Fruit fly (Drosophila melanogaster) whole organism, prepupa: ENCODE data around the gene Cox17.

Experiments
- Blimp-1 ChIP-seq: fragments of 200-800 bp; sonication (Bioruptor generic); optimal IDR thresholded peaks from 3 replicates; lab custom pipeline; 2017; ENCODE audit warnings: missing biosample characterization, missing genetic modification characterization, mild to moderate bottlenecking, moderate library complexity, missing genetic modification reagents
- CG10631 ChIP-seq: fragments of 200-800 bp; sonication (Bioruptor generic); optimal IDR thresholded peaks from 2 replicates; lab custom pipeline; 2016; ENCODE audit warnings: missing biosample characterization, missing genetic modification characterization
- CG10669 ChIP-seq: fragments of 200-800 bp; sonication (Bioruptor generic); optimal IDR thresholded peaks from 3 replicates; lab custom pipeline; 2018; ENCODE audit warnings: missing biosample characterization, mild to moderate bottlenecking, missing genetic modification characterization, moderate library complexity
- CG11294 ChIP-seq: fragments of 200-800 bp; sonication (Bioruptor generic); IDR thresholded peaks from 2 replicates; pipeline ENCODE4 v1.3.6; 2022; ENCODE audit warnings: missing biosample characterization, missing genetic modification characterization
- CG11762 ChIP-seq: fragments of 200-800 bp; sonication (Bioruptor generic); optimal IDR thresholded peaks from 3 replicates; lab custom pipeline; 2016; ENCODE audit warnings: missing biosample characterization, missing genetic modification characterization; ENCODE audit not compliant: insufficient read depth
- CG11902 ChIP-seq: fragments of 200-800 bp; sonication (Bioruptor generic); optimal IDR thresholded peaks from 3 replicates; lab custom pipeline; 2016; ENCODE audit warnings: missing biosample characterization, missing genetic modification characterization
- CG15336 ChIP-seq: fragments of 200-800 bp; sonication (Bioruptor generic); IDR thresholded peaks from 2 replicates; pipeline ENCODE4 v1.3.6; 2022; ENCODE audit warnings: missing biosample characterization, missing genetic modification characterization
- CG1621 ChIP-seq: fragments of 200-800 bp; sonication (Bioruptor generic); optimal IDR thresholded peaks from 3 replicates; lab custom pipeline; 2018; ENCODE audit warnings: missing biosample characterization, mild to moderate bottlenecking, missing genetic modification characterization
- CG3032 ChIP-seq: fragments of 200-800 bp; optimal IDR thresholded peaks from 2 replicates; lab custom pipeline; 2019; ENCODE audit warnings: missing biosample characterization, mild to moderate bottlenecking, missing genetic modification characterization, moderate library complexity
- CG32006 ChIP-seq: fragments of 200-800 bp; sonication (Bioruptor generic); optimal IDR thresholded peaks from 3 replicates; lab custom pipeline; 2017; ENCODE audit warnings: missing biosample characterization, mild to moderate bottlenecking, missing genetic modification characterization
- CG34406 ChIP-seq: fragments of 200-800 bp; sonication (Bioruptor generic); optimal IDR thresholded peaks from 3 replicates; lab custom pipeline; 2016; ENCODE audit warnings: missing biosample characterization, missing genetic modification characterization
- CG3919 ChIP-seq: fragments of 200-800 bp; sonication (Bioruptor generic); optimal IDR thresholded peaks from 3 replicates; lab custom pipeline; 2016; ENCODE audit warnings: missing biosample characterization, missing genetic modification characterization
- CG4318 ChIP-seq: fragments of 200-800 bp; sonication (Bioruptor generic); optimal IDR thresholded peaks from 3 replicates; lab custom pipeline; 2017; ENCODE audit warnings: missing biosample characterization, mild to moderate bottlenecking, missing genetic modification characterization
- CG6163 ChIP-seq: fragments of 200-800 bp; sonication (Bioruptor generic); IDR thresholded peaks from 3 replicates; pipeline ENCODE4 v1.3.6; 2022; ENCODE audit warnings: missing biosample characterization, missing genetic modification characterization
- CG6792 ChIP-seq: fragments of 200-800 bp; sonication (Bioruptor generic); optimal IDR thresholded peaks from 3 replicates; lab custom pipeline; 2016; ENCODE audit warnings: missing biosample characterization, missing genetic modification characterization
- CG6808 ChIP-seq: fragments of 200-800 bp; sonication (Bioruptor generic); optimal IDR thresholded peaks from 3 replicates; lab custom pipeline; 2017; ENCODE audit warnings: missing biosample characterization, missing genetic modification characterization, mild to moderate bottlenecking, moderate library complexity, missing genetic modification reagents
- CG6854 ChIP-seq: fragments of 200-800 bp; sonication (Bioruptor generic); optimal IDR thresholded peaks from 2 replicates; lab custom pipeline; 2017; ENCODE audit warnings: missing biosample characterization, mild to moderate bottlenecking, missing genetic modification characterization
- CG7368 ChIP-seq: fragments of 200-800 bp; sonication (Bioruptor generic); optimal IDR thresholded peaks from 3 replicates; lab custom pipeline; 2016; ENCODE audit warnings: missing biosample characterization, missing genetic modification characterization
- CG8319 ChIP-seq: fragments of 200-800 bp; sonication (Bioruptor generic); optimal IDR thresholded peaks from 3 replicates; lab custom pipeline; 2016; ENCODE audit warnings: missing biosample characterization, missing genetic modification characterization
- CG8632 ChIP-seq: fragments of 200-800 bp; sonication (Bioruptor generic); optimal IDR thresholded peaks from 3 replicates; lab custom pipeline; 2016; ENCODE audit warnings: missing biosample characterization, missing genetic modification characterization
- CG9139 ChIP-seq: fragments of 200-800 bp; sonication (Bioruptor generic); optimal IDR thresholded peaks from 3 replicates; lab custom pipeline; 2017; ENCODE audit warnings: missing biosample characterization, mild to moderate bottlenecking, missing genetic modification characterization
- Eip75B ChIP-seq: fragments of 200-800 bp; sonication (Bioruptor generic); optimal IDR thresholded peaks from 3 replicates; lab custom pipeline; 2016; ENCODE audit warnings: missing biosample characterization, missing genetic modification characterization
- Eip78C ChIP-seq: fragments of 200-800 bp; sonication (Bioruptor generic); peaks from one replicate; lab custom pipeline; 2016; ENCODE audit warnings: missing biosample characterization, missing genetic modification characterization
- Eip93F ChIP-seq: fragments of 200-800 bp; sonication (Bioruptor generic); optimal IDR thresholded peaks from 2 replicates; lab custom pipeline; 2016; ENCODE audit warnings: missing biosample characterization, mild to moderate bottlenecking, missing genetic modification characterization
- Ets21C ChIP-seq: fragments of 200-800 bp; sonication (Bioruptor generic); optimal IDR thresholded peaks from 3 replicates; lab custom pipeline; 2016; ENCODE audit warnings: missing biosample characterization, missing genetic modification characterization
- Ets96B ChIP-seq: fragments of 200-800 bp; optimal IDR thresholded peaks from 2 replicates; lab custom pipeline; 2019; ENCODE audit warnings: missing biosample characterization, mild to moderate bottlenecking, missing genetic modification characterization, moderate library complexity
- Gug ChIP-seq: fragments of 200-800 bp; sonication (Bioruptor generic); IDR thresholded peaks from 2 replicates; pipeline ENCODE4 v1.3.6; 2022; ENCODE audit warnings: missing biosample characterization, missing genetic modification characterization
- Hr38 ChIP-seq: sonication (Bioruptor generic); optimal IDR thresholded peaks from 2 replicates; lab custom pipeline; 2016; ENCODE audit warnings: missing biosample characterization, missing genetic modification characterization
- Hr39 ChIP-seq: fragments of 200-800 bp; sonication (Bioruptor generic); optimal IDR thresholded peaks from 2 replicates; lab custom pipeline; 2016; ENCODE audit warnings: missing biosample characterization, missing genetic modification characterization
- Hr4 ChIP-seq: fragments of 200-800 bp; sonication (Bioruptor generic); optimal IDR thresholded peaks from 3 replicates; lab custom pipeline; 2016; ENCODE audit warnings: missing biosample characterization, missing genetic modification characterization
- Lpt ChIP-seq: fragments of 200-800 bp; sonication (Bioruptor generic); optimal IDR thresholded peaks from 3 replicates; lab custom pipeline; 2016; ENCODE audit warnings: missing biosample characterization, missing genetic modification characterization
- Met ChIP-seq: fragments of 200-800 bp; sonication (Bioruptor generic); optimal IDR thresholded peaks from 3 replicates; lab custom pipeline; 2016; ENCODE audit warnings: missing biosample characterization, missing genetic modification characterization
- OdsH ChIP-seq: fragments of 200-800 bp; sonication (Bioruptor generic); optimal IDR thresholded peaks from 3 replicates; lab custom pipeline; 2016; ENCODE audit warnings: missing biosample characterization, missing genetic modification characterization
- Smox ChIP-seq: fragments of 200-800 bp; sonication (Bioruptor generic); optimal IDR thresholded peaks from 3 replicates; lab custom pipeline; 2016; ENCODE audit warnings: missing biosample characterization, missing genetic modification characterization
- Sox102F ChIP-seq: fragments of 200-800 bp; sonication (Bioruptor generic); optimal IDR thresholded peaks from 2 replicates; lab custom pipeline; 2016; ENCODE audit warnings: missing biosample characterization, mild to moderate bottlenecking, missing genetic modification characterization
- Sox14 ChIP-seq: fragments of 200-800 bp; sonication (Bioruptor generic); optimal IDR thresholded peaks from 3 replicates; lab custom pipeline; 2016; ENCODE audit warnings: missing biosample characterization, missing genetic modification characterization
- Sox15 ChIP-seq: fragments of 200-800 bp; sonication (Bioruptor generic); optimal IDR thresholded peaks from 3 replicates; lab custom pipeline; 2016; ENCODE audit warnings: missing biosample characterization, missing genetic modification characterization
- achi ChIP-seq: fragments of 200-800 bp; sonication (Bioruptor generic); optimal IDR thresholded peaks from 3 replicates; lab custom pipeline; 2016; ENCODE audit warnings: missing biosample characterization, missing genetic modification characterization
- cyc ChIP-seq: fragments of 200-800 bp; sonication (Bioruptor generic); optimal IDR thresholded peaks from 3 replicates; lab custom pipeline; 2016; ENCODE audit warnings: missing biosample characterization, missing genetic modification characterization
- dac ChIP-seq: fragments of 200-800 bp; sonication (Bioruptor generic); optimal IDR thresholded peaks from 2 replicates; lab custom pipeline; 2017; ENCODE audit warnings: missing biosample characterization, mild to moderate bottlenecking, missing genetic modification characterization
- dsx ChIP-seq: fragments of 200-800 bp; optimal IDR thresholded peaks from 3 replicates; lab custom pipeline; 2019; ENCODE audit warnings: missing biosample characterization, mild to moderate bottlenecking, missing genetic modification characterization, moderate library complexity; ENCODE audit not compliant: poor library complexity, severe bottlenecking
- eg ChIP-seq: fragments of 200-800 bp; sonication (Bioruptor generic); IDR thresholded peaks from 3 replicates; pipeline ENCODE4 v1.3.6; 2022; ENCODE audit warnings: missing biosample characterization, missing genetic modification characterization
- esn ChIP-seq: fragments of 200-800 bp; sonication (Bioruptor generic); optimal IDR thresholded peaks from 2 replicates; lab custom pipeline; 2016; ENCODE audit warnings: missing biosample characterization, mild to moderate bottlenecking, missing genetic modification characterization, moderate library complexity
- fd85E ChIP-seq: fragments of 200-800 bp; sonication (Bioruptor generic); optimal IDR thresholded peaks from 3 replicates; lab custom pipeline; 2016; ENCODE audit warnings: missing biosample characterization, missing genetic modification characterization
- fkh ChIP-seq: fragments of 200-800 bp; sonication (Bioruptor generic); optimal IDR thresholded peaks from 3 replicates; lab custom pipeline; 2017; ENCODE audit warnings: missing biosample characterization, mild to moderate bottlenecking, missing genetic modification characterization, moderate library complexity
- lz ChIP-seq: fragments of 200-800 bp; sonication (Bioruptor generic); optimal IDR thresholded peaks from 3 replicates; lab custom pipeline; 2016; ENCODE audit warnings: missing biosample characterization, missing genetic modification characterization
- net ChIP-seq: fragments of 200-800 bp; sonication (Bioruptor generic); optimal IDR thresholded peaks from 3 replicates; lab custom pipeline; 2016; ENCODE audit warnings: missing biosample characterization, missing genetic modification characterization
- salr ChIP-seq, 2 experiments: fragments of 200-800 bp; sonication (Bioruptor generic); optimal IDR thresholded peaks; 3 replicates each; lab custom pipeline; 2016 to 2018; ENCODE audit warnings: missing biosample characterization in 2 of 2, missing genetic modification characterization in 2 of 2, mild to moderate bottlenecking in 1 of 2
- ss ChIP-seq, 2 experiments: fragments of 200-800 bp; sonication (Bioruptor generic); optimal IDR thresholded peaks; 2 replicates in 1 of 2; 3 replicates in 1 of 2; lab custom pipeline; 2017 to 2018; ENCODE audit warnings: mild to moderate bottlenecking in 2 of 2, missing biosample characterization in 2 of 2, missing genetic modification characterization in 2 of 2, moderate library complexity in 1 of 2
- svp ChIP-seq: fragments of 200-800 bp; sonication (Bioruptor generic); peaks from one replicate; lab custom pipeline; 2016; ENCODE audit warnings: missing biosample characterization, missing genetic modification characterization
- topi ChIP-seq: fragments of 200-800 bp; sonication (Bioruptor generic); optimal IDR thresholded peaks from 3 replicates; lab custom pipeline; 2016; ENCODE audit warnings: missing biosample characterization, missing genetic modification characterization
- vri ChIP-seq: fragments of 200-800 bp; sonication (Bioruptor generic); optimal IDR thresholded peaks from 3 replicates; lab custom pipeline; 2016; ENCODE audit warnings: missing biosample characterization, mild to moderate bottlenecking, missing genetic modification characterization

Cox17 gene

DNA sequence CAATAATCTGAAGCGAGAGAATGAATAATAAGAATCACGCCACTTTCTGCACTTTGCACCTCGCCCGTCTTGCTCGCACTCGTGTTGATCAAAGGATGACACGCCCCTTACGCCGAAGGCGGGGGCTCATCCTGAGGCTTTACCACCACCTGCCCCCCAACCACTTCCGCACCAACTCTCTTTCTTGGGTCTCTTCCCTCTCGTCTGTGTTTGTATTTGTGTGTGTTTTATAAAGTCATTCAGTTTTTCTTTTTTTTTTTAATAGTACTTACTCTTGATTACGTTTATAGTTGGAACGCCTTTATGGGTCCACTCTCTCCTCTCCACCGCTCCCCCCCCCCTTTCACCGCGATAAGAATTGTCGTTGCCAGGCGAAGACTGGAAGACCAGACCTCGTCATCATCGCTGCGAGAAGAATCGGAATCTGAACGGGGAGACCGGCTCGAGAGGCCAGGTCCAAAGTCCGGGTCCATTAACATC, 15.0 kb downstream of the Cox17 start:
- TF ChIP-seq Ets21C (GFP tag; lab: Kevin White, UChicago) (no peak), cyc (GFP tag; lab: Kevin White, UChicago) (peak; percentile 59), achi (GFP tag; lab: Kevin White, UChicago) (peak; percentile 83), ss (GFP tag; optimal IDR thresholded peaks at IDR 0.05; lab: Kevin White, UChicago) (peak; percentile 100), CG4318 (GFP tag; lab: Kevin White, UChicago) (peak; percentile 62), Hr4 (GFP tag; lab: Kevin White, UChicago) (peak; percentile 63), CG8632 (GFP tag; lab: Kevin White, UChicago) (peak; percentile 86), lz (GFP tag; lab: Kevin White, UChicago) (peak; percentile 28), fd85E (GFP tag; lab: Kevin White, UChicago) (peak; percentile 81), Sox102F (GFP tag; lab: Kevin White, UChicago) (peak; percentile 77), dsx (GFP tag; lab: Kevin White, UChicago) (peak; percentile 81), salr (GFP tag; optimal IDR thresholded peaks at IDR 0.05; lab: Kevin White, UChicago) (peak; percentile 89 to 98), fkh (GFP tag; lab: Kevin White, UChicago) (no peak), Hr39 (GFP tag; lab: Kevin White, UChicago) (peak; percentile 34), OdsH (GFP tag; lab: Kevin White, UChicago) (peak; percentile 83), Blimp-1 (GFP tag; lab: Kevin White, UChicago) (peak; percentile 75), Gug (peak; percentile 74), esn (GFP tag; lab: Kevin White, UChicago) (peak; percentile 57), CG6854 (GFP tag; lab: Kevin White, UChicago) (peak; percentile 97), CG32006 (GFP tag; lab: Kevin White, UChicago) (peak; percentile 85), CG10631 (peak; percentile 37), Hr38 (GFP tag; lab: Kevin White, UChicago) (no peak), Met (GFP tag; lab: Kevin White, UChicago) (peak; percentile 72), CG8319 (peak; percentile 88), CG11762 (GFP tag; lab: Kevin White, UChicago) (peak; percentile 94), Eip78C (peak; percentile 91), Eip75B (GFP tag; lab: Kevin White, UChicago) (peak; percentile 87), CG11294 (GFP tag; lab: Robert Waterston, UW) (no peak), CG6792 (GFP tag; lab: Kevin White, UChicago) (peak; percentile 74), CG6163 (GFP tag; lab: Robert Waterston, UW) (peak; percentile 91), Lpt (GFP tag; lab: Kevin White, UChicago) (peak; percentile 92), svp (GFP tag; lab: Kevin White, UChicago) (peak; percentile 89), Eip93F (GFP tag; lab: Kevin White, UChicago) (peak; percentile 35), eg (GFP tag; lab: Robert Waterston, UW) (peak; percentile 84), dac (GFP tag; lab: Kevin White, UChicago) (peak; percentile 77), CG11902 (no peak), vri (peak; percentile 57), topi (GFP tag; lab: Kevin White, UChicago) (peak; percentile 82), CG6808 (GFP tag; lab: Kevin White, UChicago) (peak; percentile 99), CG3032 (tag; lab: Kevin White, UChicago) (peak; percentile 85), CG10669 (GFP tag; lab: Kevin White, UChicago) (peak; percentile 98), CG1621 (tag; lab: Kevin White, UChicago) (peak; percentile 98), CG9139 (peak; percentile 100), Sox15 (GFP tag; lab: Kevin White, UChicago) (no peak), CG3919 (peak; percentile 93), net (GFP tag; lab: Kevin White, UChicago) (peak; percentile 96), CG7368 (peak; percentile 92), CG34406 (GFP tag; lab: Kevin White, UChicago) (peak; percentile 76), CG15336 (peak; percentile 87), Ets96B (peak; percentile 94), Sox14 (peak; percentile 85), Smox (peak; percentile 36)
